Worm (Caenorhabditis elegans) whole organism, L4/young adult: ENCODE data around the gene C55A6.3.

Experiments used
- dao-5 ChIP-seq: sonication (generic microtip); optimal IDR thresholded peaks from 2 replicates; lab custom pipeline; 2016; ENCODE audit warnings: missing genotype, missing genetic modification characterization, moderate library complexity, missing compliant biosample characterization
- him-1 ChIP-seq: sonication (generic microtip); optimal IDR thresholded peaks from 2 replicates; lab custom pipeline; 2016; ENCODE audit warnings: missing genotype, missing genetic modification reagents, missing genetic modification characterization, missing compliant biosample characterization

DNA sequence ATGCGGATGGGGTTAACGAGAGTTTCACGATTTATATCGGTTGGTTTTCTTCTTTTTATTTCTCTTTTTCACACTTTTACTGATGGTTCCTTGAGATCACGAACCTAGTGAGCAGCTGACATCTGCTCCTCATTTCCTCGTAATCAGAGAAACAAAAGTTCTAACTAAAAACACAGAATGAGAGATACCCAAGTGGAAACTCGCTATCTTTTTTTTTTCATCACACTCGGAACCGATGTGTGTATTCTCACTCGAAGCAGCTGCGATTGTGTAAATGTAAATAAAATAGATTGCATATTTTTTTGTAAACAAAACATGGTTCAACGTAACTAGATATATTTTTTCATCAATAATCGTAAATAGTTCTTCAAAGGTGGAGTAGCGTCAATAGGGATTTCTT, 7.0 kb downstream of the C55A6.3 start:
- TF ChIP-seq dao-5 (tag; lab: Kevin White, UChicago) = no peak
- no peak for TF ChIP-seq him-1 (tag; lab: Kevin White, UChicago)
